Fruit fly (Drosophila melanogaster): ENCODE results near the gene CG3987.

DNA sequence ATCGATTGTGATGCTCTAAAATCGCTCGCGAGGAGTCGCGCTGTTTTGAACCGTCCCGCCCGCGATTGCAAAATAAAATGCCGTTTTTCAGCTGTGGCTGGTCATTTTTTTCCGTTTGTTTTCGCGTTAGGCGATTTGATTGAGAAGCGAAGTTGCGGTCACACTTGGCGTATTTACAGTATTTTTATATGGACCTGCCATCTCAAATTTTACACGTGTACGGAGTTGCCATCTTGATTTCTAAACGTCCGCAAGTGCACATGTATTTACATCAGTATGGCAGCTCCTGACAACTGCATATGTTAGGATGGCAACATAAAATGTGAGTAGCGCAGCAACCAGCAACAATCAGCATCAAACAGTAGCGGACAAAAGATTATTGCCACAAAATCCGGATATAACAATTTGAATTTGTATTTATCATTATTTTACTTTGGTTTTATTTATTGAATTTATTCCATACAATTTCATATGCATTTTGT lies 44.2 kb upstream of the CG3987 start, which contains the start of gene CG6966:
- TF ChIP-seq Snoo (tag; optimal IDR thresholded peaks at IDR 0.05) (peak; percentile 83), CG34367 (tag; optimal IDR thresholded peaks at IDR 0.05) (peak; percentile 87), CG32121 (GFP tag; IDR thresholded peaks at IDR 0.05) (no peak), Pif1A (GFP tag; optimal IDR thresholded peaks at IDR 0.05) (no peak), Pif1B (GFP tag; optimal IDR thresholded peaks at IDR 0.05) (no peak), CG8301 (tag; optimal IDR thresholded peaks at IDR 0.05) (no peak), EcR (GFP tag; optimal IDR thresholded peaks at IDR 0.05) (peak; percentile 29), CG8159 (tag; optimal IDR thresholded peaks at IDR 0.05) (peak; percentile 53), CG12605 (GFP tag; IDR thresholded peaks at IDR 0.05) (no peak), CG15710 (tag; optimal IDR thresholded peaks at IDR 0.05) (peak; percentile 74)
